Worm (Caenorhabditis elegans) whole organism, L4/young adult: ENCODE measurements around the gene srx-84.

Experiments used
- W03F9.2 ChIP-seq: fragments of 150-350 bp; optimal IDR thresholded peaks from 2 replicates; lab custom pipeline; 2014; ENCODE audit warnings: missing biosample characterization, missing genetic modification characterization
- dao-5 ChIP-seq: sonication (generic microtip); optimal IDR thresholded peaks from 2 replicates; lab custom pipeline; 2016; ENCODE audit warnings: missing genotype, missing genetic modification characterization, moderate library complexity, missing compliant biosample characterization
- him-1 ChIP-seq: sonication (generic microtip); optimal IDR thresholded peaks from 2 replicates; lab custom pipeline; 2016; ENCODE audit warnings: missing genotype, missing genetic modification reagents, missing genetic modification characterization, missing compliant biosample characterization

DNA sequence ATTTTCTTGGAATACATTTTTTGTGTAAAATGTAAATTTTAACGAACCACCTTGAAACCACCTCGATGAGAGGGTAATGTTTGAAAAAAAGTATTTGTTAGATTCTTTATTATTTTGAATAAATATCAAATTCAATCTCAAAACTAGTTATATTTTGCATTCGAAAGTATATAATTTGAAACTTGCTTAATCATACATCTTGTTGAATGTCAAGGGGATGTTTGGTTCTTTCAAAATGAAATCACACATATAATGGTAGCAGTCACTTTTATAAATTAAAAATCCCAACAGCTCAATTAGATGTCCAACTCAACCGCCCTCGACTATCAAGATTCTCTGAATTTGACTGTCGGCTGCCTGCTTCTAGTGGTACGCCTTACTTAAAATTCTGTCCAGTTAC, 34.3 kb upstream of the srx-84 start, which contains the start of gene srx-87:
- TF ChIP-seq W03F9.2 (tag; lab: Kevin White, UChicago) = no peak
- no peak for TF ChIP-seq him-1 (tag; lab: Kevin White, UChicago)
- TF ChIP-seq dao-5 (tag; lab: Kevin White, UChicago) = no peak
